Worm (Caenorhabditis elegans): ENCODE measurements around the gene fbxa-141.

Gene fbxa-141

DNA sequence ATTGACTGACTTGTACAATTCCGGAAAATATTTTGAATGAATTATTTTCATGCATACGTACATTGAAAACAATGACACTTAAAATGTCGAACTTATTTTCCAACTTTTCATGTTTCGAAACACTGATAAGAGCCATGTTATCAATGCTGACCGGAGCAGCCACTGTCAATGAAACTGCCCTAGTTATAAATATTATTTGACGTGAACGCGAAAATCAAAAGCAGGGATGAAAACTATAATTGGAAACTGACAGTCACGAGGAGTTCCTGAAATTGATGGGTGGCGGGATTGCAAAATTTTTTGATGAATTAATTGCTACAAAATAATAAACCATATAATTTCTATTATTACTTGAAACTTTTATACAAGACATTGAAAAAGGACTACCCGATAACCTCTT lies 26.8 kb upstream of the fbxa-141 start (continued):
- TF ChIP-seq daf-19 (GFP tag; conservative IDR thresholded peaks at IDR 0.05) (no peak), daf-12 (tag; optimal IDR thresholded peaks at IDR 0.05) (no peak), unc-62 (GFP tag; optimal IDR thresholded peaks at IDR 0.05 in 1 of 2) (peak in 1 of 2 experiments; percentile 98), unc-62 (tag; optimal IDR thresholded peaks at IDR 0.05) (no peak), ama-1 (optimal IDR thresholded peaks at IDR 0.05) (no peak), mdt-29 (GFP tag; IDR thresholded peaks at IDR 0.05) (no peak), aha-1 (tag) (no peak), jun-1 (tag; optimal IDR thresholded peaks at IDR 0.05) (no peak), saeg-2 (GFP tag; IDR thresholded peaks at IDR 0.05) (no peak), vab-7 (GFP tag; IDR thresholded peaks at IDR 0.05) (no peak), ztf-7 (tag; optimal IDR thresholded peaks at IDR 0.05) (no peak), spr-3 (GFP tag; optimal IDR thresholded peaks at IDR 0.05) (no peak), nhr-48 (tag; optimal IDR thresholded peaks at IDR 0.05) (peak; percentile 39), spr-1 (tag; optimal IDR thresholded peaks at IDR 0.05) (no peak), ces-1 (GFP tag; optimal IDR thresholded peaks at IDR 0.05) (no peak), madf-5 (GFP tag; IDR thresholded peaks at IDR 0.05) (no peak), arid-1 (GFP tag; conservative IDR thresholded peaks at IDR 0.05) (no peak), Y48G9A.11 (GFP tag; IDR thresholded peaks at IDR 0.05) (no peak), T26A8.4 (GFP tag; IDR thresholded peaks at IDR 0.05) (no peak), snpc-1.2 (GFP tag; IDR thresholded peaks at IDR 0.05) (no peak), nhr-41 (GFP tag; IDR thresholded peaks at IDR 0.05) (no peak), nhr-237 (tag; optimal IDR thresholded peaks at IDR 0.05) (no peak), dmd-8 (GFP tag; IDR thresholded peaks at IDR 0.05) (no peak), dmd-9 (GFP tag; IDR thresholded peaks at IDR 0.05) (no peak), attf-4 (tag; optimal IDR thresholded peaks at IDR 0.05) (no peak), ZK546.5 (tag; optimal IDR thresholded peaks at IDR 0.05) (no peak), rbr-2 (tag; optimal IDR thresholded peaks at IDR 0.05) (no peak), nhr-25 (tag; optimal IDR thresholded peaks at IDR 0.05; ENCODE audit: borderline replicate concordance, insufficient read depth) (no peak), nhr-42 (GFP tag; IDR thresholded peaks at IDR 0.05) (no peak), mxl-3 (GFP tag; optimal IDR thresholded peaks at IDR 0.05) (no peak), dpl-1 (GFP tag; optimal IDR thresholded peaks at IDR 0.05) (no peak), zag-1 (tag; optimal IDR thresholded peaks at IDR 0.05) (no peak), nhr-6 (tag; optimal IDR thresholded peaks at IDR 0.05) (no peak), dmd-6 (GFP tag; IDR thresholded peaks at IDR 0.05) (peak; percentile 91), ceh-20 (GFP tag; IDR thresholded peaks at IDR 0.05) (no peak), nhr-77 (tag; optimal IDR thresholded peaks at IDR 0.05) (no peak), hlh-30 (tag; optimal IDR thresholded peaks at IDR 0.05; ENCODE audit: insufficient read depth) (peak; percentile 44), lin-38 (GFP tag; IDR thresholded peaks at IDR 0.05) (no peak), ztf-11 (tag; optimal IDR thresholded peaks at IDR 0.05) (no peak), fkh-10 (GFP tag; optimal IDR thresholded peaks at IDR 0.05) (no peak), lin-15B (tag; optimal IDR thresholded peaks at IDR 0.05) (no peak), nhr-102 (tag; optimal IDR thresholded peaks at IDR 0.05) (peak; percentile 21), zip-2 (tag; optimal IDR thresholded peaks at IDR 0.05) (no peak), nhr-28 (tag; optimal IDR thresholded peaks at IDR 0.05) (peak; percentile 49), ceh-44 (GFP tag; IDR thresholded peaks at IDR 0.05) (no peak), daf-16 (GFP tag; optimal IDR thresholded peaks at IDR 0.05) (peak in 1 of 2 experiments; percentile 19), daf-16 (tag; optimal IDR thresholded peaks at IDR 0.05) (peak; percentile 97), nhr-76 (tag; optimal IDR thresholded peaks at IDR 0.05) (no peak), ceh-28 (tag; optimal IDR thresholded peaks at IDR 0.05) (no peak), pha-4 (GFP tag; IDR thresholded peaks at IDR 0.05) (no peak), pha-4 (tag; optimal IDR thresholded peaks at IDR 0.05) (no peak), F26F4.8 (GFP tag; conservative IDR thresholded peaks at IDR 0.05) (no peak), mxl-2 (GFP tag; conservative IDR thresholded peaks at IDR 0.05) (no peak), nhr-111 (GFP tag; optimal IDR thresholded peaks at IDR 0.05) (no peak)

All from whole organism, L4 larva.